Worm (Caenorhabditis elegans): Measurements from ENCODE around the gene ZK632.4.

ce11 chrIII:9789083-9789482 lies 18.2 kb downstream of the ZK632.4 start:
- no peak for TF ChIP-seq nhr-71 (tag; optimal IDR thresholded peaks at IDR 0.05)
- TF ChIP-seq mef-2 (tag; optimal IDR thresholded peaks at IDR 0.05), result no peak
- TF ChIP-seq lsy-2 (tag; optimal IDR thresholded peaks at IDR 0.05), result no peak
- no peak for TF ChIP-seq fos-1 (tag; optimal IDR thresholded peaks at IDR 0.05)
- no peak for TF ChIP-seq nhr-28 (tag; optimal IDR thresholded peaks at IDR 0.05)
- TF ChIP-seq mdl-1 (tag; optimal IDR thresholded peaks at IDR 0.05), result no peak
- TF ChIP-seq fkh-10 (GFP tag; optimal IDR thresholded peaks at IDR 0.05), result no peak

Data from whole organism, L1 larva.